Fruit fly (Drosophila melanogaster) whole organism: ENCODE data around the gene Idi.

Experiments
- CG8478 ChIP-seq: fragments of >200 bp; optimal IDR thresholded peaks from 2 replicates; lab custom pipeline; 2018; ENCODE audit warnings: inconsistent platforms
- Dll ChIP-seq: fragments of >200 bp; optimal IDR thresholded peaks from 2 replicates; lab custom pipeline; 2017
- EcR ChIP-seq, 2 experiments: fragments of >200 bp; optimal IDR thresholded peaks; 2 replicates each; lab custom pipeline; 2017; ENCODE audit warnings: missing biosample characterization in 2 of 2, missing genetic modification characterization in 2 of 2, missing genetic modification reagents in 2 of 2
- pan ChIP-seq: fragments of >200 bp; optimal IDR thresholded peaks from 2 replicates; lab custom pipeline; 2017
- psq ChIP-seq: fragments of >200 bp; optimal IDR thresholded peaks from 2 replicates; lab custom pipeline; 2017
- usp ChIP-seq: fragments of >200 bp; optimal IDR thresholded peaks from 2 replicates; lab custom pipeline; 2017; ENCODE audit warnings: missing biosample characterization, missing genetic modification characterization, mixed read lengths

Idi gene

dm6 chr3R:21267972-21268512 is 1.9 kb upstream of the Idi start:
- TF ChIP-seq psq (lab: Kevin White, UChicago) = no peak

- TF ChIP-seq pan (lab: Kevin White, UChicago) = no peak
- TF ChIP-seq Dll = no peak
- TF ChIP-seq CG8478 (lab: Kevin White, UChicago) = no peak
- no peak for TF ChIP-seq EcR (GFP tag; optimal IDR thresholded peaks at IDR 0.05; lab: Kevin White, UChicago)
- TF ChIP-seq usp (GFP tag; lab: Kevin White, UChicago) = no peak
- TF ChIP-seq psq (lab: Kevin White, UChicago) = no peak
Measured at dm6 chr3R:21268873-21269272, 1.1 kb upstream of the Idi start, which contains the start of gene Rab1. Gene Rab1 (minus strand): TSS chr3R:21269060.

dm6 chr3R:21270609-21271143 is 750 bp downstream of the Idi start:
- no peak for TF ChIP-seq psq (lab: Kevin White, UChicago)
- no peak for TF ChIP-seq Dll
- TF ChIP-seq usp (GFP tag; lab: Kevin White, UChicago) = no peak

dm6 chr3R:21271208-21271607 is 1.3 kb downstream of the Idi start:
- TF ChIP-seq psq (lab: Kevin White, UChicago) (no peak), CG8478 (lab: Kevin White, UChicago) (no peak), Dll (no peak), pan (lab: Kevin White, UChicago) (no peak), usp (GFP tag; lab: Kevin White, UChicago) (no peak), EcR (GFP tag; optimal IDR thresholded peaks at IDR 0.05; lab: Kevin White, UChicago) (no peak)

dm6 chr3R:21273427-21274038 is 3.6 kb downstream of the Idi start, which contains the start of gene CG3308:
Gene CG3308 (minus strand): TSS chr3R:21273817.
- TF ChIP-seq Dll (no peak), usp (GFP tag; lab: Kevin White, UChicago) (no peak), CG8478 (lab: Kevin White, UChicago) (no peak), pan (lab: Kevin White, UChicago) (no peak), EcR (GFP tag; optimal IDR thresholded peaks at IDR 0.05; lab: Kevin White, UChicago) (no peak), psq (lab: Kevin White, UChicago) (no peak)

dm6 chr3R:21274870-21275269 is 4.9 kb downstream of the Idi start:
- no peak for TF ChIP-seq usp (GFP tag; lab: Kevin White, UChicago)
- no peak for TF ChIP-seq EcR (GFP tag; optimal IDR thresholded peaks at IDR 0.05; lab: Kevin White, UChicago)
- no peak for TF ChIP-seq CG8478 (lab: Kevin White, UChicago)
- TF ChIP-seq Dll = no peak
- TF ChIP-seq pan (lab: Kevin White, UChicago) = no peak
- TF ChIP-seq psq (lab: Kevin White, UChicago) = no peak

dm6 chr3R:21276111-21276510 is 6.2 kb downstream of the Idi start, which contains the start of gene CG3301:
Gene CG3301 (minus strand): TSS chr3R:21276249.
- no peak for TF ChIP-seq Dll
- TF ChIP-seq psq (lab: Kevin White, UChicago) = no peak
- no peak for TF ChIP-seq EcR (GFP tag; optimal IDR thresholded peaks at IDR 0.05; lab: Kevin White, UChicago)
- no peak for TF ChIP-seq CG8478 (lab: Kevin White, UChicago)
- TF ChIP-seq usp (GFP tag; lab: Kevin White, UChicago) = no peak
- TF ChIP-seq pan (lab: Kevin White, UChicago) = no peak

DNA sequence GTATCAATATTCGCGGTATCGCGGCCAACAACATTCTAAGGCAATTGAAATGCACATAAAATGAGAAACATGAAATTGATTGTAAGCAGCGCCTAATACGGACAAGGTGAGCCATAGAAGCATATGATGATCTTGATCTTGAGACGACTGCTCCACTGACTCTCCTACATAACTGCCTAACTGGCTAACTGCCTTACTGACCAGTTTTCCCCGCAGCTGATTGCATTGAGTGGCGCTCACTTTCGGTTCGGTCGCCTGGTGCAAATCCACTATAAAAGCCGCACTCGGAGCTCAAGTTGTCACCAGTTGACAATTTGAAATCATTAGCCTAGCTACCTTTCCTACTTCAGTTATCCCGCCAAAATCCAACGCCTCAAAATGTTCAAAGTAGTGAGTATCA is 13.0 kb downstream of the Idi start, which contains the start of gene CG17298:
Gene CG17298 (plus strand): TSS at position 301 of the 400 bp plus-strand sequence.
- TF ChIP-seq Dll = no peak
- no peak for TF ChIP-seq CG8478 (lab: Kevin White, UChicago)
- TF ChIP-seq EcR (GFP tag; optimal IDR thresholded peaks at IDR 0.05; lab: Kevin White, UChicago) = no peak
- no peak for TF ChIP-seq pan (lab: Kevin White, UChicago)
- TF ChIP-seq psq (lab: Kevin White, UChicago) = no peak
- no peak for TF ChIP-seq usp (GFP tag; lab: Kevin White, UChicago)

DNA sequence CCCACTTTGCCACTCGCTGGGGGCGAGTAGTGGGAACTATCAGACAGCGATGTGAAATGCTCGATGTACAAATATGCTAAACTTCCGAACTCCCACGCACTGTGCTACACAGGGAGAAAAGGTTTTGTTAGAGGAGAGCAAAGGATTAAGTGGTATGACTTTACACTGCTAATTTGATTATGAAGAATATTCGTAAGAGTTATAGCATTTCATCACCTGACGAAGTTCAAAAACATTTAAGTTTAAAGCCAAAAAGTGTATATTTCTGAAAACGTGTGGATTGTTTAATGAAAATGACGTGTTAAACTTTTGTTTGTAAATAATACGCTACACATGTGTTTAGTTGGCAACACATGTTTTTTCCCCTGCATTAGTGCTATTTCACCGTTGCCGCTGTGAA is 18.5 kb downstream of the Idi start:
- TF ChIP-seq CG8478 (lab: Kevin White, UChicago) (no peak), usp (GFP tag; lab: Kevin White, UChicago) (no peak), pan (lab: Kevin White, UChicago) (no peak), EcR (GFP tag; optimal IDR thresholded peaks at IDR 0.05; lab: Kevin White, UChicago) (no peak), Dll (no peak)

dm6 chr3R:21289071-21289613 is 19.2 kb downstream of the Idi start:
- TF ChIP-seq usp (GFP tag; lab: Kevin White, UChicago) = no peak
- no peak for TF ChIP-seq psq (lab: Kevin White, UChicago)
- no peak for TF ChIP-seq CG8478 (lab: Kevin White, UChicago)
- no peak for TF ChIP-seq Dll
- no peak for TF ChIP-seq pan (lab: Kevin White, UChicago)
- no peak for TF ChIP-seq EcR (GFP tag; optimal IDR thresholded peaks at IDR 0.05; lab: Kevin White, UChicago)

- TF ChIP-seq Dll = no peak
- no peak for TF ChIP-seq EcR (GFP tag; optimal IDR thresholded peaks at IDR 0.05; lab: Kevin White, UChicago)
- no peak for TF ChIP-seq CG8478 (lab: Kevin White, UChicago)
- TF ChIP-seq usp (GFP tag; lab: Kevin White, UChicago) = no peak
- TF ChIP-seq pan (lab: Kevin White, UChicago) = no peak
- TF ChIP-seq psq (lab: Kevin White, UChicago) = no peak
Measured at dm6 chr3R:21293833-21294232, 23.9 kb downstream of the Idi start, which contains the start of gene SIFaR. Gene SIFaR (minus strand): TSS chr3R:21293998.

dm6 chr3R:21295004-21295403 is 25.1 kb downstream of the Idi start:
- TF ChIP-seq CG8478 (lab: Kevin White, UChicago) = no peak
- no peak for TF ChIP-seq psq (lab: Kevin White, UChicago)
- TF ChIP-seq pan (lab: Kevin White, UChicago) = no peak
- TF ChIP-seq Dll = no peak
- no peak for TF ChIP-seq EcR (GFP tag; optimal IDR thresholded peaks at IDR 0.05; lab: Kevin White, UChicago)
- TF ChIP-seq usp (GFP tag; lab: Kevin White, UChicago) = no peak
